Worm (Caenorhabditis elegans) whole organism, L4 larva: ENCODE data around the gene npl-10.

Source experiments
- D1046.2 ChIP-seq: fragments of 200-800 bp; sonication (Bioruptor generic); IDR thresholded peaks from 2 replicates; pipeline ENCODE4 v1.3.6; 2022; ENCODE audit warnings: missing genetic modification characterization, missing compliant biosample characterization
- F44E2.7 ChIP-seq: fragments of 200-800 bp; sonication (Bioruptor generic); IDR thresholded peaks from 2 replicates; pipeline ENCODE4 v2.1.2; 2022; ENCODE audit warnings: missing genetic modification characterization, missing compliant biosample characterization
- F49E8.2 ChIP-seq: sonication (generic microtip); optimal IDR thresholded peaks from 2 replicates; lab custom pipeline; 2016; ENCODE audit warnings: missing compliant biosample characterization, mild to moderate bottlenecking, missing genetic modification characterization, borderline replicate concordance
- T20F7.1 ChIP-seq: fragments of 200-800 bp; sonication (Bioruptor generic); optimal IDR thresholded peaks from 2 replicates; lab custom pipeline; 2018; ENCODE audit warnings: mild to moderate bottlenecking, missing genetic modification characterization, missing compliant biosample characterization
- Y105C5A.15 ChIP-seq: fragments of 200-800 bp; sonication (Bioruptor generic); IDR thresholded peaks from 2 replicates; pipeline ENCODE4 v1.3.6; 2022; ENCODE audit warnings: missing genetic modification characterization, missing compliant biosample characterization
- Y48G9A.11 ChIP-seq: fragments of 200-800 bp; sonication (Bioruptor generic); IDR thresholded peaks from 2 replicates; pipeline ENCODE4 v1.3.6; 2022; ENCODE audit warnings: missing genetic modification reagents, missing genetic modification characterization, missing compliant biosample characterization
- Y5F2A.4 ChIP-seq: fragments of 200-800 bp; sonication (Bioruptor generic); optimal IDR thresholded peaks from 2 replicates; lab custom pipeline; 2018; ENCODE audit warnings: mild to moderate bottlenecking, missing genetic modification characterization, missing compliant biosample characterization
- ZK546.5 ChIP-seq, 2 experiments: sonication (generic microtip); optimal IDR thresholded peaks; 2 replicates each; lab custom pipeline; 2017; ENCODE audit warnings: missing biosample characterization in 2 of 2, missing genetic modification characterization in 2 of 2
- ama-1 ChIP-seq: fragments of 150-350 bp; optimal IDR thresholded peaks from 2 replicates; lab custom pipeline; 2014; ENCODE audit warnings: inconsistent platforms, mixed read lengths
- attf-4 ChIP-seq: sonication (generic microtip); optimal IDR thresholded peaks from 3 replicates; lab custom pipeline; 2017; ENCODE audit warnings: missing biosample characterization, missing genetic modification characterization
- ceh-20 ChIP-seq: fragments of 200-800 bp; sonication (Bioruptor generic); IDR thresholded peaks from 2 replicates; pipeline ENCODE4 v1.3.6; 2022; ENCODE audit warnings: missing genetic modification reagents, missing genetic modification characterization, missing compliant biosample characterization
- ceh-44 ChIP-seq: fragments of 200-800 bp; sonication (Bioruptor generic); IDR thresholded peaks from 2 replicates; pipeline ENCODE4 v1.3.6; 2022; ENCODE audit warnings: missing genetic modification reagents, missing genetic modification characterization, missing compliant biosample characterization
- ceh-82 ChIP-seq: sonication (generic microtip); optimal IDR thresholded peaks from 2 replicates; lab custom pipeline; 2017; ENCODE audit warnings: missing biosample characterization, missing genetic modification characterization
- ctbp-1 ChIP-seq: fragments of 200-800 bp; sonication (Bioruptor generic); IDR thresholded peaks from 2 replicates; pipeline ENCODE4 v1.3.6; 2022; ENCODE audit warnings: missing genetic modification reagents, missing genetic modification characterization, missing compliant biosample characterization
- daf-19 ChIP-seq: fragments of 200-800 bp; sonication (Bioruptor generic); conservative IDR thresholded peaks from 2 replicates; pipeline ENCODE4 v1.3.6; 2022; ENCODE audit warnings: missing genetic modification characterization, missing compliant biosample characterization
- daf-8 ChIP-seq: fragments of 200-800 bp; sonication (Bioruptor generic); IDR thresholded peaks from 2 replicates; pipeline ENCODE4 v1.3.6; 2022; ENCODE audit warnings: missing genetic modification characterization, missing compliant biosample characterization
- dmd-6 ChIP-seq: fragments of 200-800 bp; sonication (Bioruptor generic); IDR thresholded peaks from 2 replicates; pipeline ENCODE4 v1.3.6; 2022; ENCODE audit warnings: missing genetic modification reagents, missing genetic modification characterization, missing compliant biosample characterization
- dmd-8 ChIP-seq: fragments of 200-800 bp; sonication (Bioruptor generic); IDR thresholded peaks from 2 replicates; pipeline ENCODE4 v1.3.6; 2022; ENCODE audit warnings: missing genetic modification characterization, missing compliant biosample characterization
- dmd-9 ChIP-seq: fragments of 200-800 bp; sonication (Bioruptor generic); IDR thresholded peaks from 2 replicates; pipeline ENCODE4 v1.3.6; 2022; ENCODE audit warnings: missing genetic modification reagents, missing genetic modification characterization, missing compliant biosample characterization
- duxl-1 ChIP-seq: sonication (generic microtip); optimal IDR thresholded peaks from 2 replicates; lab custom pipeline; 2016; ENCODE audit warnings: mild to moderate bottlenecking, missing genetic modification characterization, moderate library complexity, missing compliant biosample characterization; ENCODE audit not compliant: poor library complexity
- fkh-10 ChIP-seq: fragments of 150-350 bp; optimal IDR thresholded peaks from 2 replicates; lab custom pipeline; 2014; ENCODE audit warnings: missing biosample characterization, missing genetic modification reagents, missing genetic modification characterization
- hif-1 ChIP-seq, 2 experiments: sonication (generic microtip); optimal IDR thresholded peaks; 2 replicates each; lab custom pipeline; 2016 to 2017; ENCODE audit warnings: missing compliant biosample characterization in 2 of 2, missing genetic modification characterization in 2 of 2, missing genetic modification reagents in 2 of 2, missing genotype in 2 of 2, mild to moderate bottlenecking in 1 of 2
- hlh-11 ChIP-seq: fragments of 200-800 bp; sonication (Bioruptor generic); optimal IDR thresholded peaks from 2 replicates; lab custom pipeline; 2018; ENCODE audit warnings: mild to moderate bottlenecking, missing genetic modification characterization, missing compliant biosample characterization
- hmg-1.1 ChIP-seq: fragments of 200-800 bp; sonication (Bioruptor generic); IDR thresholded peaks from 2 replicates; pipeline ENCODE4 v1.3.6; 2022; ENCODE audit warnings: missing genetic modification reagents, missing genetic modification characterization, missing compliant biosample characterization
- lin-1 ChIP-seq: fragments of 200-800 bp; sonication (Bioruptor generic); IDR thresholded peaks from 2 replicates; pipeline ENCODE4 v1.3.6; 2022; ENCODE audit warnings: missing genetic modification reagents, missing genetic modification characterization, missing compliant biosample characterization
- lin-13 ChIP-seq: fragments of 150-350 bp; optimal IDR thresholded peaks from 2 replicates; lab custom pipeline; 2014; ENCODE audit warnings: missing biosample characterization, missing genetic modification reagents, missing genetic modification characterization
- lin-15B ChIP-seq: fragments of 150-350 bp; sonication (generic microtip); optimal IDR thresholded peaks from 3 replicates; lab custom pipeline; 2014; ENCODE audit warnings: missing biosample characterization, missing genetic modification characterization
- lin-38 ChIP-seq: fragments of 200-800 bp; sonication (Bioruptor generic); IDR thresholded peaks from 2 replicates; pipeline ENCODE4 v1.3.6; 2022; ENCODE audit warnings: missing genetic modification reagents, missing genetic modification characterization, missing compliant biosample characterization
- madf-9 ChIP-seq: fragments of 200-800 bp; sonication (Bioruptor generic); conservative IDR thresholded peaks from 2 replicates; pipeline ENCODE4 v1.3.6; 2022; ENCODE audit warnings: missing genetic modification reagents, missing genetic modification characterization, missing compliant biosample characterization
- mdl-1 ChIP-seq, 2 experiments: fragments of 150-350 bp in 1 of 2; sonication (generic microtip) in 1 of 2; optimal IDR thresholded peaks; 2 replicates each; lab custom pipeline; 2014 to 2017; ENCODE audit warnings: missing biosample characterization in 2 of 2, missing genetic modification characterization in 2 of 2
- mes-2 ChIP-seq: sonication (generic microtip); optimal IDR thresholded peaks from 2 replicates; lab custom pipeline; 2016; ENCODE audit warnings: missing genotype, mild to moderate bottlenecking, missing genetic modification characterization, missing compliant biosample characterization; ENCODE audit not compliant: poor library complexity, severe bottlenecking
- mxl-2 ChIP-seq: fragments of 200-800 bp; sonication (Bioruptor generic); conservative IDR thresholded peaks from 2 replicates; pipeline ENCODE4 v1.3.6; 2022; ENCODE audit warnings: missing genetic modification reagents, missing genetic modification characterization, missing compliant biosample characterization
- nhr-102 ChIP-seq: sonication (generic microtip); optimal IDR thresholded peaks from 2 replicates; lab custom pipeline; 2016; ENCODE audit warnings: mild to moderate bottlenecking, missing genetic modification characterization, moderate library complexity, missing compliant biosample characterization
- nhr-25 ChIP-seq: sonication (generic microtip); optimal IDR thresholded peaks from 2 replicates; lab custom pipeline; 2017; ENCODE audit warnings: missing genetic modification characterization, mild to moderate bottlenecking, missing compliant biosample characterization, antibody characterized with exemption, moderate library complexity, borderline replicate concordance; ENCODE audit not compliant: insufficient read depth
- nhr-42 ChIP-seq: fragments of 200-800 bp; sonication (Bioruptor generic); IDR thresholded peaks from 2 replicates; pipeline ENCODE4 v1.3.6; 2022; ENCODE audit warnings: missing genetic modification characterization, missing compliant biosample characterization
- nhr-48 ChIP-seq: sonication (generic microtip); optimal IDR thresholded peaks from 2 replicates; lab custom pipeline; 2016; ENCODE audit warnings: mild to moderate bottlenecking, missing genetic modification characterization, missing compliant biosample characterization
- nhr-77 ChIP-seq: fragments of 150-350 bp; optimal IDR thresholded peaks from 2 replicates; lab custom pipeline; 2014; ENCODE audit warnings: missing biosample characterization, missing genetic modification characterization
- pqm-1 ChIP-seq: sonication (generic microtip); optimal IDR thresholded peaks from 2 replicates; lab custom pipeline; 2017; ENCODE audit warnings: missing biosample characterization, missing genetic modification characterization
- saeg-2 ChIP-seq: fragments of 200-800 bp; sonication (Bioruptor generic); IDR thresholded peaks from 2 replicates; pipeline ENCODE4 v1.3.6; 2022; ENCODE audit warnings: missing genetic modification reagents, missing genetic modification characterization, missing compliant biosample characterization
- skn-1 ChIP-seq: fragments of 150-350 bp; optimal IDR thresholded peaks from 2 replicates; lab custom pipeline; 2014; ENCODE audit warnings: missing biosample characterization, missing genetic modification characterization
- spr-1 ChIP-seq: sonication (generic microtip); optimal IDR thresholded peaks from 2 replicates; lab custom pipeline; 2016; ENCODE audit warnings: mild to moderate bottlenecking, missing genetic modification characterization, missing compliant biosample characterization
- tag-97 ChIP-seq: fragments of 200-800 bp; sonication (Bioruptor generic); IDR thresholded peaks from 2 replicates; pipeline ENCODE4 v1.3.6; 2022; ENCODE audit warnings: missing genetic modification characterization, missing compliant biosample characterization
- unc-130 ChIP-seq: sonication (generic microtip); optimal IDR thresholded peaks from 2 replicates; lab custom pipeline; 2016; ENCODE audit warnings: missing genetic modification reagents, missing genetic modification characterization, missing compliant biosample characterization
- unc-62 ChIP-seq, 3 experiments: fragments of 150-350 bp in 1 of 3; sonication (generic microtip); optimal IDR thresholded peaks in 2 of 3; peaks in 1 of 3; 1 replicate in 1 of 3; 2 replicates in 2 of 3; lab custom pipeline; 2014 to 2017; ENCODE audit warnings: missing biosample characterization in 3 of 3, missing genetic modification characterization in 3 of 3, missing genetic modification reagents in 3 of 3, missing genotype in 1 of 3
- vab-7 ChIP-seq: fragments of 200-800 bp; sonication (Bioruptor generic); IDR thresholded peaks from 2 replicates; pipeline ENCODE4 v1.3.6; 2022; ENCODE audit warnings: missing genetic modification reagents, missing genetic modification characterization, missing compliant biosample characterization
- zag-1 ChIP-seq: fragments of 150-350 bp; optimal IDR thresholded peaks from 2 replicates; lab custom pipeline; 2014; ENCODE audit warnings: missing biosample characterization, missing genetic modification characterization
- zfp-3 ChIP-seq: fragments of 200-800 bp; sonication (Bioruptor generic); conservative IDR thresholded peaks from 2 replicates; pipeline ENCODE4 v1.3.6; 2022; ENCODE audit warnings: missing genetic modification reagents, missing genetic modification characterization, missing compliant biosample characterization
- ztf-7 ChIP-seq: fragments of 150-350 bp; optimal IDR thresholded peaks from 2 replicates; lab custom pipeline; 2014; ENCODE audit warnings: missing biosample characterization, missing genetic modification characterization

Gene npl-10

ce11 chrIII:3955674-3956073 is 20.0 kb upstream of the npl-10 start (continued):
- TF ChIP-seq fkh-10 (GFP tag; lab: Kevin White, UChicago) (peak; percentile 66), daf-19 (no peak), ama-1 (no peak), unc-130 (GFP tag; lab: Kevin White, UChicago) (no peak), saeg-2 (GFP tag; lab: Robert Waterston, UW) (no peak), unc-62 (GFP tag; optimal IDR thresholded peaks at IDR 0.05 in 1 of 2; lab: Kevin White, UChicago) (peak in 1 of 2 experiments; percentile 57), unc-62 (tag; optimal IDR thresholded peaks at IDR 0.05; lab: Kevin White, UChicago) (no peak), ctbp-1 (0 out of 2 replicates have a peak, but pooled peaks have one; percentile 12), hmg-1.1 (GFP tag; lab: Robert Waterston, UW) (peak; percentile 62), Y5F2A.4 (GFP tag; lab: Kevin White, UChicago) (no peak), dmd-9 (no peak), madf-9 (GFP tag; lab: Robert Waterston, UW) (no peak), mxl-2 (GFP tag; lab: Robert Waterston, UW) (no peak), spr-1 (tag; lab: Kevin White, UChicago) (no peak), F49E8.2 (tag; lab: Kevin White, UChicago) (no peak), nhr-25 (tag; lab: Kevin White, UChicago) (no peak), mes-2 (tag; lab: Kevin White, UChicago) (peak; percentile 52), hif-1 (tag; optimal IDR thresholded peaks at IDR 0.05; lab: Kevin White, UChicago) (peak in 1 of 2 experiments; percentile 10), hlh-11 (tag; lab: Kevin White, UChicago) (peak; percentile 1)
- TF ChIP-seq, all 104 proteins: peak for 13

- TF ChIP-seq ceh-44: no peak
- no peak for TF ChIP-seq unc-130 (GFP tag; lab: Kevin White, UChicago)
- no peak for TF ChIP-seq attf-4 (tag; lab: Kevin White, UChicago)
- TF ChIP-seq lin-1 (GFP tag; lab: Robert Waterston, UW): no peak
- TF ChIP-seq ceh-20: no peak
- no peak for TF ChIP-seq daf-8 (GFP tag; lab: Robert Waterston, UW)
- no peak for TF ChIP-seq ama-1
- TF ChIP-seq ctbp-1: no peak
- no peak for TF ChIP-seq Y105C5A.15 (GFP tag; lab: Robert Waterston, UW)
- no peak for TF ChIP-seq D1046.2 (GFP tag; lab: Robert Waterston, UW)
- TF ChIP-seq lin-15B (tag; lab: Kevin White, UChicago): no peak
- TF ChIP-seq dmd-6 (GFP tag; lab: Robert Waterston, UW): no peak
- TF ChIP-seq lin-13 (GFP tag; lab: Kevin White, UChicago): no peak
- TF ChIP-seq dmd-9: no peak
Measured at ce11 chrIII:3954828-3955227, 19.1 kb upstream of the npl-10 start.

- TF ChIP-seq nhr-48 (tag; lab: Kevin White, UChicago): peak; percentile 72
- no peak for TF ChIP-seq ceh-82 (tag; lab: Kevin White, UChicago)
- no peak for TF ChIP-seq ceh-44
- TF ChIP-seq attf-4 (tag; lab: Kevin White, UChicago): no peak
- no peak for TF ChIP-seq ZK546.5 (tag; optimal IDR thresholded peaks at IDR 0.05; lab: Kevin White, UChicago)
- no peak for TF ChIP-seq vab-7 (GFP tag; lab: Robert Waterston, UW)
- no peak for TF ChIP-seq nhr-77 (tag; lab: Kevin White, UChicago)
- no peak for TF ChIP-seq pqm-1 (tag; lab: Kevin White, UChicago)
- no peak for TF ChIP-seq duxl-1 (tag; lab: Kevin White, UChicago)
- TF ChIP-seq hif-1 (tag; optimal IDR thresholded peaks at IDR 0.05; lab: Kevin White, UChicago): peak; percentile 17 to 91
- TF ChIP-seq hmg-1.1 (GFP tag; lab: Robert Waterston, UW): no peak
- no peak for TF ChIP-seq T20F7.1
- peak; percentile 70 to 84 for TF ChIP-seq mdl-1 (tag; optimal IDR thresholded peaks at IDR 0.05; lab: Kevin White, UChicago)
- no peak for TF ChIP-seq nhr-42 (GFP tag; lab: Robert Waterston, UW)
- no peak for TF ChIP-seq dmd-8 (GFP tag; lab: Robert Waterston, UW)
- no peak for TF ChIP-seq tag-97 (GFP tag; lab: Robert Waterston, UW)
- TF ChIP-seq skn-1 (tag; lab: Kevin White, UChicago): no peak
- no peak for TF ChIP-seq Y48G9A.11 (GFP tag; lab: Robert Waterston, UW)
- TF ChIP-seq lin-38: no peak
- no peak for TF ChIP-seq zag-1 (tag; lab: Kevin White, UChicago)
- no peak for TF ChIP-seq nhr-102 (tag; lab: Kevin White, UChicago)
- no peak for TF ChIP-seq zfp-3
- no peak for TF ChIP-seq ztf-7
- TF ChIP-seq F44E2.7 (GFP tag; lab: Robert Waterston, UW): no peak
Measured at ce11 chrIII:3954220-3954619, 18.5 kb upstream of the npl-10 start.
